Worm (Caenorhabditis elegans): ENCODE measurements around the gene C34B4.5.

The C34B4.5 gene

DNA sequence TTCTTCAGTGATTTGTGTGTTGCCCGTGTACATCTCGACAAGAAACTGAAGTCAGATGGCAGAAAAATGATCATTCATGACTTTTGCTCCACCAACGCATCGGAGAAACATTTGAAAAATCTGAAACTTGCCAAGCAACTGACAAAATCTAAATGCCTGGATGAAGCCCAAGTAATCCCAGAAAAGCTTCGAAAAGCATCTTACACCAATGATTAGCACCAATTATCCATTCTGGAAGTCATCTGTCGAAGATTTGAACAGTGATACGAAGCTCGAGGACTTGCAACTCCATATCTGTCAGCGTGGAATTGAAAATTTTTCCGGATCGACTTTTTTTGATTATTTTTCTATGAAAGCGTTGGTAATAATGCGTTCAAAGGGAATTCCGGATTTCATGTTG lies 32.4 kb upstream of the C34B4.5 start:
- no peak for TF ChIP-seq ztf-11 (tag; optimal IDR thresholded peaks at IDR 0.05)
- TF ChIP-seq fos-1 (tag; optimal IDR thresholded peaks at IDR 0.05), result no peak
- TF ChIP-seq hmg-11 (tag; optimal IDR thresholded peaks at IDR 0.05), result no peak
- no peak for TF ChIP-seq nhr-23 (tag; optimal IDR thresholded peaks at IDR 0.05)
- TF ChIP-seq elt-2 (tag; optimal IDR thresholded peaks at IDR 0.05), result no peak
- no peak for TF ChIP-seq fkh-2 (tag; optimal IDR thresholded peaks at IDR 0.05)
- TF ChIP-seq tbx-2 (tag; optimal IDR thresholded peaks at IDR 0.05), result no peak
- TF ChIP-seq nhr-11 (tag; optimal IDR thresholded peaks at IDR 0.05), result no peak
- TF ChIP-seq jun-1 (tag; optimal IDR thresholded peaks at IDR 0.05), result no peak

ce11 chrV:13064164-13064563 lies 31.6 kb upstream of the C34B4.5 start:
- TF ChIP-seq daf-12 (tag; optimal IDR thresholded peaks at IDR 0.05) (no peak), ceh-16 (tag; optimal IDR thresholded peaks at IDR 0.05) (no peak), elt-1 (tag; optimal IDR thresholded peaks at IDR 0.05) (no peak)

- TF ChIP-seq fos-1 (tag; optimal IDR thresholded peaks at IDR 0.05) (no peak), ZK546.5 (tag; optimal IDR thresholded peaks at IDR 0.05) (no peak), sea-2 (GFP tag; optimal IDR thresholded peaks at IDR 0.05) (no peak), aly-2 (tag; optimal IDR thresholded peaks at IDR 0.05) (no peak), fkh-2 (tag; optimal IDR thresholded peaks at IDR 0.05) (no peak)
Observed at ce11 chrV:13070278-13070677, 25.5 kb upstream of the C34B4.5 start.

DNA sequence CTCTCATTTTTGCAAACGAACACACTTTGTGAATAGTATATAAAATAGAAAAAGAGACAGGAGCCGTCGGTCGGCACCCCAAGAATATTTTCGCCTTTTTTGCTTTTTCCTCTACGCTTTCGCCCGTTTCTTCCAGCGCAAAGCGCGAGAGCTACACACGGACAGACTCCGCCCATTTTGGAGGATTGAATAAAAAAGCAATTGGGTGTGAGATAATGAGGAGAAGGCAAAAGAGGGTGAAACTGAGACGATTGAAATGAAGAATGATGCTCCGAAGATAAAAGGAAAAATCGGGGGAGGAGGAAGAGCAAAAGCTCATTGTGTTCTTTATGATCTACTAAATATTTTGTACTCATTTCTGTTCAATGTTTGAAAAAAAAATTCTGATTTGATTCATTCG lies 24.7 kb upstream of the C34B4.5 start, which contains the start of gene C34B4.3:
C34B4.3 (minus strand) TSS at position 101 of the 400 bp plus-strand sequence.
- TF ChIP-seq R02D3.7 (tag; optimal IDR thresholded peaks at IDR 0.05), result no peak

- TF ChIP-seq pha-4 (tag; optimal IDR thresholded peaks at IDR 0.05), result no peak
- no peak for TF ChIP-seq nhr-77 (tag; optimal IDR thresholded peaks at IDR 0.05)
- no peak for TF ChIP-seq elt-3 (tag; optimal IDR thresholded peaks at IDR 0.05)
- TF ChIP-seq nhr-67 (tag; optimal IDR thresholded peaks at IDR 0.05), result no peak
- TF ChIP-seq egl-5 (tag; optimal IDR thresholded peaks at IDR 0.05), result no peak
- no peak for TF ChIP-seq nhr-237 (tag; optimal IDR thresholded peaks at IDR 0.05)
- no peak for TF ChIP-seq skn-1 (tag; optimal IDR thresholded peaks at IDR 0.05)
- TF ChIP-seq nhr-76 (tag; optimal IDR thresholded peaks at IDR 0.05), result no peak
- no peak for TF ChIP-seq tbx-2 (tag; optimal IDR thresholded peaks at IDR 0.05)
- TF ChIP-seq ceh-82 (tag; optimal IDR thresholded peaks at IDR 0.05), result no peak
- no peak for TF ChIP-seq fkh-10 (GFP tag; optimal IDR thresholded peaks at IDR 0.05)
- no peak for TF ChIP-seq lin-39 (tag; optimal IDR thresholded peaks at IDR 0.05)
- no peak for TF ChIP-seq fos-1 (tag; optimal IDR thresholded peaks at IDR 0.05)
- no peak for TF ChIP-seq zag-1 (tag; optimal IDR thresholded peaks at IDR 0.05)
Observed at ce11 chrV:13073145-13073544, 22.6 kb upstream of the C34B4.5 start.

ce11 chrV:13074148-13074547 lies 21.6 kb upstream of the C34B4.5 start:
- TF ChIP-seq nhr-11 (tag; optimal IDR thresholded peaks at IDR 0.05) (no peak), ceh-82 (tag; optimal IDR thresholded peaks at IDR 0.05) (no peak), elt-3 (tag; optimal IDR thresholded peaks at IDR 0.05) (no peak), elt-2 (tag; optimal IDR thresholded peaks at IDR 0.05) (no peak), mdl-1 (tag; optimal IDR thresholded peaks at IDR 0.05) (no peak), R02D3.7 (tag; optimal IDR thresholded peaks at IDR 0.05) (no peak), zag-1 (tag; optimal IDR thresholded peaks at IDR 0.05) (no peak), hmg-11 (tag; optimal IDR thresholded peaks at IDR 0.05) (no peak)

DNA sequence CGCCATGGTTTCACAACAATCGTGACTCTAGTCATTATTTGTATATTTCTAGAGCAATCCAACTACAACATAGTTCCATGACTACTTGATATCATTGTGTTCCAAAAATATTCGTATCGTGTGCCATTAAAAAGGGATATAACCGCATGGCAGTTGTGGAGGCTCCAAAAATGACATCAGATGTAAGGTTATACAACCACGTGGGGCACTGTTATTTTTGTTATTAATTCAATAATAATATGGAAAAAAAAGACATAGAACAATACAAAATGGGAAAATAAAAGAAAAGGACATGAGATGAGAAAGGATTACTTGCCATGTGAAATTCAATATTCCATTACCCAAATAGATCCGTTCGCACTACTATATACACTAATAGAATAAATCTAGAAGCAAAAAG lies 20.3 kb upstream of the C34B4.5 start:
- TF ChIP-seq nhr-12 (tag; optimal IDR thresholded peaks at IDR 0.05) (no peak), R02D3.7 (tag; optimal IDR thresholded peaks at IDR 0.05) (no peak), sea-2 (GFP tag; optimal IDR thresholded peaks at IDR 0.05) (no peak), ama-1 (optimal IDR thresholded peaks at IDR 0.05) (no peak), nhr-43 (tag; optimal IDR thresholded peaks at IDR 0.05; ENCODE audit: poor library complexity, severe bottlenecking) (no peak), egl-5 (tag; optimal IDR thresholded peaks at IDR 0.05) (no peak), elt-3 (tag; optimal IDR thresholded peaks at IDR 0.05) (no peak), lsy-12 (tag; optimal IDR thresholded peaks at IDR 0.05) (no peak), hmg-11 (tag; optimal IDR thresholded peaks at IDR 0.05) (no peak), nhr-11 (tag; optimal IDR thresholded peaks at IDR 0.05) (no peak), snpc-4 (tag; optimal IDR thresholded peaks at IDR 0.05) (no peak), nhr-25 (tag; optimal IDR thresholded peaks at IDR 0.05) (no peak), ceh-9 (tag; optimal IDR thresholded peaks at IDR 0.05) (no peak), pqm-1 (tag; optimal IDR thresholded peaks at IDR 0.05) (no peak), ceh-16 (tag; optimal IDR thresholded peaks at IDR 0.05) (no peak), mdl-1 (tag; optimal IDR thresholded peaks at IDR 0.05) (no peak)
